Fruit fly (Drosophila melanogaster) whole organism, embryonic: ENCODE results near the gene Bem46.

ENCODE experiments used
- Antp ChIP-seq: fragments of 200-800 bp; sonication (Bioruptor generic); optimal IDR thresholded peaks from 3 replicates; lab custom pipeline; 2016; ENCODE audit warnings: missing biosample characterization, missing genetic modification characterization
- Atf-2 ChIP-seq: fragments of 200-800 bp; sonication (Bioruptor generic); optimal IDR thresholded peaks from 2 replicates; lab custom pipeline; 2016; ENCODE audit warnings: missing biosample characterization, missing genetic modification characterization
- CG10267 ChIP-seq: fragments of 200-800 bp; sonication (Bioruptor generic); optimal IDR thresholded peaks from 2 replicates; lab custom pipeline; 2018; ENCODE audit warnings: missing biosample characterization, mild to moderate bottlenecking, missing genetic modification characterization, moderate library complexity
- CG10431 ChIP-seq: fragments of 200-800 bp; sonication (Bioruptor generic); optimal IDR thresholded peaks from 3 replicates; lab custom pipeline; 2018; ENCODE audit warnings: missing biosample characterization, mild to moderate bottlenecking, missing genetic modification characterization
- CG10654 ChIP-seq: fragments of 200-800 bp; sonication (Bioruptor generic); optimal IDR thresholded peaks from 2 replicates; lab custom pipeline; 2016; ENCODE audit warnings: missing biosample characterization, missing genetic modification characterization
- CG11696 ChIP-seq: fragments of 200-800 bp; sonication (Bioruptor generic); IDR thresholded peaks from 2 replicates; pipeline ENCODE4 v1.3.6; 2022; ENCODE audit warnings: missing biosample characterization, missing genetic modification characterization
- CG12236 ChIP-seq: fragments of 200-800 bp; sonication (Bioruptor generic); optimal IDR thresholded peaks from 2 replicates; lab custom pipeline; 2016; ENCODE audit warnings: missing biosample characterization, missing genetic modification characterization
- CG12299 ChIP-seq: fragments of 200-800 bp; sonication (Bioruptor generic); optimal IDR thresholded peaks from 2 replicates; lab custom pipeline; 2018; ENCODE audit warnings: missing biosample characterization, mild to moderate bottlenecking, missing genetic modification characterization
- CG12659 ChIP-seq: fragments of 200-800 bp; sonication (Bioruptor generic); optimal IDR thresholded peaks from 3 replicates; lab custom pipeline; 2017; ENCODE audit warnings: mild to moderate bottlenecking, missing biosample characterization, missing genetic modification reagents, missing genetic modification characterization
- CG15696 ChIP-seq: fragments of 200-800 bp; sonication (Bioruptor generic); optimal IDR thresholded peaks from 2 replicates; lab custom pipeline; 2019; ENCODE audit warnings: missing biosample characterization, mild to moderate bottlenecking, missing genetic modification characterization, moderate library complexity
- CG16779 ChIP-seq: fragments of 200-800 bp; sonication (Bioruptor generic); IDR thresholded peaks from 2 replicates; pipeline ENCODE4 v1.3.6; 2022; ENCODE audit warnings: missing biosample characterization, missing genetic modification characterization
- CG16813 ChIP-seq: fragments of 200-800 bp; sonication (Bioruptor generic); IDR thresholded peaks from 3 replicates; pipeline ENCODE4 v1.3.6; 2022; ENCODE audit warnings: missing biosample characterization, missing genetic modification characterization; ENCODE audit not compliant: partially characterized antibody
- CG17802 ChIP-seq: fragments of 200-800 bp; sonication (Bioruptor generic); optimal IDR thresholded peaks from 2 replicates; lab custom pipeline; 2018; ENCODE audit warnings: missing biosample characterization, mild to moderate bottlenecking, missing genetic modification characterization, moderate library complexity
- CG18262 ChIP-seq: fragments of 200-800 bp; optimal IDR thresholded peaks from 3 replicates; lab custom pipeline; 2019; ENCODE audit warnings: missing biosample characterization, mild to moderate bottlenecking, missing genetic modification characterization, moderate library complexity
- CG2116 ChIP-seq: fragments of 200-800 bp; sonication (Bioruptor generic); optimal IDR thresholded peaks from 3 replicates; lab custom pipeline; 2018; ENCODE audit warnings: missing biosample characterization, mild to moderate bottlenecking, missing genetic modification characterization
- CG2199 ChIP-seq: fragments of 200-800 bp; sonication (Bioruptor generic); IDR thresholded peaks from 3 replicates; pipeline ENCODE4 v1.3.6; 2022; ENCODE audit warnings: missing biosample characterization, missing genetic modification characterization
- CG3407 ChIP-seq: fragments of 200-800 bp; sonication (Bioruptor generic); optimal IDR thresholded peaks from 2 replicates; lab custom pipeline; 2018; ENCODE audit warnings: missing biosample characterization, mild to moderate bottlenecking, missing genetic modification characterization
- CG7786 ChIP-seq: fragments of 200-800 bp; sonication (Bioruptor generic); optimal IDR thresholded peaks from 2 replicates; lab custom pipeline; 2016; ENCODE audit warnings: missing biosample characterization, missing genetic modification characterization
- CG7987 ChIP-seq: fragments of 200-800 bp; sonication (Bioruptor generic); optimal IDR thresholded peaks from 2 replicates; lab custom pipeline; 2018; ENCODE audit warnings: missing biosample characterization, mild to moderate bottlenecking, missing genetic modification characterization, moderate library complexity
- CG9437 ChIP-seq: fragments of 200-800 bp; sonication (Bioruptor generic); optimal IDR thresholded peaks from 2 replicates; lab custom pipeline; 2018; ENCODE audit warnings: missing biosample characterization, mild to moderate bottlenecking, missing genetic modification characterization
- CG9797 ChIP-seq: fragments of 200-800 bp; sonication (Bioruptor generic); optimal IDR thresholded peaks from 3 replicates; lab custom pipeline; 2018; ENCODE audit warnings: missing biosample characterization, mild to moderate bottlenecking, missing genetic modification characterization
- CHES-1-like ChIP-seq: fragments of 200-800 bp; sonication (Bioruptor generic); optimal IDR thresholded peaks from 2 replicates; lab custom pipeline; 2016; ENCODE audit warnings: missing biosample characterization, missing genetic modification characterization
- Dll ChIP-seq: fragments of 200-800 bp; sonication (Bioruptor generic); IDR thresholded peaks from 4 replicates; pipeline ENCODE4 v1.3.6; 2022; ENCODE audit warnings: missing biosample characterization, missing genetic modification characterization; ENCODE audit not compliant: partially characterized antibody
- Doc2 ChIP-seq: fragments of 200-800 bp; sonication (Bioruptor generic); IDR thresholded peaks from 2 replicates; pipeline ENCODE4 v1.3.6; 2022; ENCODE audit warnings: missing biosample characterization, missing genetic modification characterization
- Ets65A ChIP-seq: fragments of 200-800 bp; sonication (Bioruptor generic); peaks from one replicate; lab custom pipeline; 2016; ENCODE audit warnings: missing biosample characterization, missing genetic modification characterization
- Gsc ChIP-seq: fragments of 200-800 bp; sonication (Bioruptor generic); IDR thresholded peaks from 2 replicates; pipeline ENCODE4 v1.3.6; 2022; ENCODE audit warnings: missing biosample characterization, missing genetic modification characterization
- MESR4 ChIP-seq: fragments of 200-800 bp; sonication (Bioruptor generic); optimal IDR thresholded peaks from 2 replicates; lab custom pipeline; 2018; ENCODE audit warnings: missing biosample characterization, mild to moderate bottlenecking, missing genetic modification characterization, moderate library complexity
- Myb ChIP-seq: fragments of 200-800 bp; sonication (Bioruptor generic); optimal IDR thresholded peaks from 2 replicates; lab custom pipeline; 2016; ENCODE audit warnings: missing biosample characterization, missing genetic modification characterization
- Nf-YB ChIP-seq: fragments of 200-800 bp; sonication (Bioruptor generic); optimal IDR thresholded peaks from 3 replicates; lab custom pipeline; 2019; ENCODE audit warnings: missing biosample characterization, mild to moderate bottlenecking, missing genetic modification characterization, moderate library complexity
- Ravus ChIP-seq: fragments of 200-800 bp; sonication (Bioruptor generic); IDR thresholded peaks from 2 replicates; pipeline ENCODE4 v1.3.6; 2022; ENCODE audit warnings: missing biosample characterization, missing genetic modification characterization
- Sox102F ChIP-seq: fragments of 200-800 bp; sonication (Bioruptor generic); optimal IDR thresholded peaks from 2 replicates; lab custom pipeline; 2018; ENCODE audit warnings: missing biosample characterization, mild to moderate bottlenecking, missing genetic modification characterization, moderate library complexity
- Xrp1 ChIP-seq: fragments of 200-800 bp; sonication (Bioruptor generic); IDR thresholded peaks from 2 replicates; pipeline ENCODE4 v1.3.6; 2022; ENCODE audit warnings: missing biosample characterization, missing genetic modification characterization
- aop ChIP-seq: fragments of 200-800 bp; sonication (Bioruptor generic); IDR thresholded peaks from 2 replicates; pipeline ENCODE4 v1.3.6; 2022; ENCODE audit warnings: missing biosample characterization, missing genetic modification characterization
- ash1 ChIP-seq: fragments of 200-800 bp; sonication (Bioruptor generic); optimal IDR thresholded peaks from 2 replicates; lab custom pipeline; 2018; ENCODE audit warnings: missing biosample characterization, mild to moderate bottlenecking, missing genetic modification characterization
- br ChIP-seq: fragments of >200 bp; optimal IDR thresholded peaks from 2 replicates; lab custom pipeline; 2017
- chm ChIP-seq: fragments of 200-800 bp; sonication (Bioruptor generic); IDR thresholded peaks from 2 replicates; pipeline ENCODE4 v1.3.6; 2022; ENCODE audit warnings: missing biosample characterization, missing genetic modification characterization
- cwo ChIP-seq: fragments of 200-800 bp; sonication (Bioruptor generic); optimal IDR thresholded peaks from 3 replicates; lab custom pipeline; 2017; ENCODE audit warnings: missing biosample characterization, missing genetic modification characterization, mild to moderate bottlenecking, moderate library complexity, missing genetic modification reagents
- dan ChIP-seq: fragments of 200-800 bp; sonication (Bioruptor generic); IDR thresholded peaks from 2 replicates; pipeline ENCODE4 v1.3.6; 2022; ENCODE audit warnings: missing biosample characterization, missing genetic modification characterization
- disco-r ChIP-seq: fragments of 200-800 bp; sonication (Bioruptor generic); optimal IDR thresholded peaks from 2 replicates; lab custom pipeline; 2016; ENCODE audit warnings: missing biosample characterization, missing genetic modification characterization
- emc ChIP-seq: fragments of 200-800 bp; sonication (Bioruptor generic); optimal IDR thresholded peaks from 2 replicates; lab custom pipeline; 2016; ENCODE audit warnings: missing biosample characterization, missing genetic modification characterization
- gem ChIP-seq: fragments of 200-800 bp; sonication (Bioruptor generic); optimal IDR thresholded peaks from 2 replicates; lab custom pipeline; 2019; ENCODE audit warnings: missing biosample characterization, mild to moderate bottlenecking, missing genetic modification characterization, moderate library complexity
- ind ChIP-seq: fragments of 200-800 bp; sonication (Bioruptor generic); optimal IDR thresholded peaks from 3 replicates; lab custom pipeline; 2016; ENCODE audit warnings: missing biosample characterization, missing genetic modification characterization
- kah ChIP-seq: fragments of 200-800 bp; sonication (Bioruptor generic); optimal IDR thresholded peaks from 2 replicates; lab custom pipeline; 2018; ENCODE audit warnings: missing biosample characterization, mild to moderate bottlenecking, missing genetic modification characterization
- odd ChIP-seq: fragments of 200-800 bp; sonication (Bioruptor generic); optimal IDR thresholded peaks from 2 replicates; lab custom pipeline; 2017; ENCODE audit warnings: missing biosample characterization, mild to moderate bottlenecking, missing genetic modification characterization
- p53 ChIP-seq: fragments of 200-800 bp; sonication (Bioruptor generic); optimal IDR thresholded peaks from 2 replicates; lab custom pipeline; 2016; ENCODE audit warnings: missing biosample characterization, missing genetic modification characterization
- pb ChIP-seq: fragments of 200-800 bp; sonication (Bioruptor generic); optimal IDR thresholded peaks from 3 replicates; lab custom pipeline; 2016; ENCODE audit warnings: missing biosample characterization, missing genetic modification characterization
- sens ChIP-seq: fragments of 200-800 bp; sonication (Bioruptor generic); peaks from one replicate; lab custom pipeline; 2016; ENCODE audit warnings: missing biosample characterization, missing genetic modification characterization
- shn ChIP-seq: fragments of 200-800 bp; sonication (Bioruptor generic); optimal IDR thresholded peaks from 3 replicates; lab custom pipeline; 2016; ENCODE audit warnings: missing biosample characterization, missing genetic modification characterization
- sna ChIP-seq: fragments of 200-800 bp; sonication (Bioruptor generic); IDR thresholded peaks from 2 replicates; pipeline ENCODE4 v1.3.6; 2022; ENCODE audit warnings: missing biosample characterization, missing genetic modification characterization; ENCODE audit not compliant: partially characterized antibody
- toy ChIP-seq: fragments of 200-800 bp; sonication (Bioruptor generic); IDR thresholded peaks from 2 replicates; pipeline ENCODE4 v1.3.6; 2022; ENCODE audit warnings: missing biosample characterization, missing genetic modification characterization
- twi ChIP-seq: fragments of 200-800 bp; optimal IDR thresholded peaks from 2 replicates; lab custom pipeline; 2019; ENCODE audit warnings: missing biosample characterization, mild to moderate bottlenecking, missing genetic modification characterization, moderate library complexity
- wor ChIP-seq: fragments of 200-800 bp; sonication (Bioruptor generic); IDR thresholded peaks from 2 replicates; pipeline ENCODE4 v1.3.6; 2022; ENCODE audit warnings: missing biosample characterization, missing genetic modification characterization

The Bem46 gene

DNA sequence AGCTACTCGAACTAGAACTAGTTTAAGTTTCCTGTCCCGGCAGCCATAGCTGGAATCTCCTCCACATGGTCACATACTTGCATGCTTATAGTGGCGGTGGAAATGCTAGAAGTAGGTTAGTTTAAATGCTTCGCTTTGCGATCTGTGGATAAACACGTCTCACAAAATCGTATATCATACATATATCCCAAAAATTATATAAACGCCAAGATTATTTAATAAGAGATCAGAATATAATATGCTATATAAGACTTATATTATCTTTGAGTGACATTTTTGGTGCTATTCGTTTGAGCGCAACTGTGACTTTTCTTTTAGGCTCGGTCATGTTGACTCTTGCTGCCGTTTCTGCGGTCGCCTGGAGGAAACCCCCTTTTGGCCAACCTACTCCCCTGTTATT is 14.0 kb downstream of the Bem46 start:
- TF ChIP-seq Xrp1 (GFP tag; lab: Robert Waterston, UW): peak; percentile 9; the same call in 1 of the 2 replicates
- TF ChIP-seq CG9797 (GFP tag; lab: Kevin White, UChicago): no peak
- TF ChIP-seq Ravus (GFP tag; lab: Robert Waterston, UW): no peak
- TF ChIP-seq Sox102F (GFP tag; lab: Kevin White, UChicago): peak; percentile 13
- no peak for TF ChIP-seq CG18262
- peak; percentile 50 for TF ChIP-seq sens (GFP tag; lab: Kevin White, UChicago)
- peak; percentile 49 for TF ChIP-seq Ets65A (GFP tag; lab: Kevin White, UChicago)
- TF ChIP-seq CG12236 (GFP tag; lab: Kevin White, UChicago): no peak
- no peak for TF ChIP-seq twi
- TF ChIP-seq gem: peak; percentile 22

DNA sequence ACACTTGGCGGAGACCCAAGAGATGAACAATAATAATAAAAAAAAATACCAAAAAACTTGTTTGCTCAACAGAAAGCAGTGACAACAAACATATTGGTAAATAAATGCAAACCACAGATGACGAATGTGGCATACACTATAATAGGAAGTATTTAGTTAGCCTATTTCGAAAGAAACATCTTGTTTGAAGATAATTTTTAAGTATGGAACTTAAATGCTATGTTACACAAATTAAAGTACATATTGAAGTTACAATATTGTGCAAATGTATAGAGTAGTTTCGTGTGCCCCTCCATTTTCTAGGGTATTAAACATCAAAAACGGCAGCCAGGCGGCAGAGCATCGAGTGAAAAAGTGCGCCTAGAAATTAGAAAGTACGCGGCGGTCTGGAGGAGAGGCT is 15.5 kb downstream of the Bem46 start:
- TF ChIP-seq cwo (GFP tag; lab: Kevin White, UChicago) (no peak), CG10654 (peak; percentile 16), CG15696 (tag; lab: Kevin White, UChicago) (no peak), Atf-2 (GFP tag; lab: Kevin White, UChicago) (no peak), Ets65A (GFP tag; lab: Kevin White, UChicago) (peak; percentile 82), chm (GFP tag; lab: Robert Waterston, UW) (no peak), CG2116 (GFP tag; lab: Kevin White, UChicago) (no peak), Gsc (GFP tag; lab: Robert Waterston, UW) (no peak), CG11696 (GFP tag; lab: Robert Waterston, UW) (no peak), kah (GFP tag; lab: Kevin White, UChicago) (peak; percentile 51), CG17802 (no peak), Nf-YB (peak; percentile 30), CG2199 (GFP tag; lab: Robert Waterston, UW) (no peak), CG12659 (peak; percentile 57), CG7786 (GFP tag; lab: Kevin White, UChicago) (no peak), pb (no peak), CG7987 (GFP tag; lab: Kevin White, UChicago) (no peak), odd (GFP tag; lab: Kevin White, UChicago) (peak; percentile 51), CHES-1-like (no peak), toy (GFP tag; lab: Robert Waterston, UW) (no peak), CG16779 (GFP tag; lab: Robert Waterston, UW) (no peak), MESR4 (GFP tag; lab: Kevin White, UChicago) (no peak), Dll (no peak), emc (GFP tag; lab: Kevin White, UChicago) (no peak), CG9437 (peak; percentile 40), Antp (GFP tag; lab: Kevin White, UChicago) (no peak), CG3407 (GFP tag; lab: Kevin White, UChicago) (peak; percentile 52), p53 (GFP tag; lab: Kevin White, UChicago) (no peak), Doc2 (GFP tag; lab: Robert Waterston, UW) (no peak), disco-r (no peak), Myb (GFP tag; lab: Kevin White, UChicago) (no peak), dan (GFP tag; lab: Robert Waterston, UW) (no peak), CG16813 (GFP tag; lab: Robert Waterston, UW) (no peak), shn (GFP tag; lab: Kevin White, UChicago) (no peak), ash1 (GFP tag; lab: Kevin White, UChicago) (no peak), ind (GFP tag; lab: Kevin White, UChicago) (peak; percentile 41), CG10431 (GFP tag; lab: Kevin White, UChicago) (no peak), aop (no peak), CG10267 (peak; percentile 30), CG12299 (tag; lab: Kevin White, UChicago) (no peak), wor (GFP tag; lab: Robert Waterston, UW) (peak; percentile 49), sna (GFP tag; lab: Robert Waterston, UW) (no peak), br (lab: Kevin White, UChicago) (no peak)
